Worm (Caenorhabditis elegans) whole organism, mixed stage, embryonic: ENCODE measurements around the gene F59B2.15.

Source experiments
- ceh-83 ChIP-seq: fragments of 200-800 bp; sonication (Bioruptor generic); optimal IDR thresholded peaks from 2 replicates; lab custom pipeline; 2018; ENCODE audit warnings: mild to moderate bottlenecking, missing genetic modification characterization, missing compliant biosample characterization
- elt-3 ChIP-seq: fragments of 150-350 bp; optimal IDR thresholded peaks from 2 replicates; lab custom pipeline; 2014; ENCODE audit warnings: missing biosample characterization, missing genetic modification characterization
- flh-1 ChIP-seq: fragments of 200-800 bp; sonication (Bioruptor generic); optimal IDR thresholded peaks from 2 replicates; lab custom pipeline; 2018; ENCODE audit warnings: mild to moderate bottlenecking, missing genetic modification characterization, moderate library complexity, missing compliant biosample characterization
- nhr-28 ChIP-seq: fragments of 150-350 bp; optimal IDR thresholded peaks from 2 replicates; lab custom pipeline; 2014; ENCODE audit warnings: missing biosample characterization, missing genetic modification characterization

F59B2.15 gene

ce11 chrIII:8955536-8955935 is 46.9 kb downstream of the F59B2.15 start:
- no peak for TF ChIP-seq ceh-83 (GFP tag; lab: Kevin White, UChicago)
- no peak for TF ChIP-seq flh-1
- TF ChIP-seq elt-3 (tag; lab: Kevin White, UChicago) = no peak
- no peak for TF ChIP-seq nhr-28 (tag; lab: Kevin White, UChicago)
- TF ChIP-seq, all 35 proteins: peak for 0
